Fruit fly (Drosophila melanogaster) whole organism, embryonic: Measurements from ENCODE around the gene EloB.
A peak's percentile ranks its signal among the peaks of the same experiment; 100 is the strongest.

ENCODE experiments used
- Aef1 ChIP-seq: fragments of 200-800 bp; sonication (Bioruptor generic); IDR thresholded peaks from 3 replicates; pipeline ENCODE4 v1.3.6; 2022; ENCODE audit warnings: missing biosample characterization, missing genetic modification characterization
- Atf6 ChIP-seq: fragments of 200-800 bp; sonication (Bioruptor generic); IDR thresholded peaks from 2 replicates; pipeline ENCODE4 v1.3.6; 2022; ENCODE audit warnings: missing biosample characterization, missing genetic modification characterization
- Blimp-1 ChIP-seq: fragments of 200-800 bp; sonication (Bioruptor generic); optimal IDR thresholded peaks from 3 replicates; lab custom pipeline; 2018; ENCODE audit warnings: missing biosample characterization, missing genetic modification characterization, mild to moderate bottlenecking, moderate library complexity, missing genetic modification reagents
- CG1024 ChIP-seq: fragments of 200-800 bp; sonication (Bioruptor generic); IDR thresholded peaks from 2 replicates; pipeline ENCODE4 v1.3.6; 2022; ENCODE audit warnings: missing biosample characterization, missing genetic modification characterization
- CG10654 ChIP-seq: fragments of 200-800 bp; sonication (Bioruptor generic); optimal IDR thresholded peaks from 2 replicates; lab custom pipeline; 2016; ENCODE audit warnings: missing biosample characterization, missing genetic modification characterization
- CG11504 ChIP-seq: fragments of 200-800 bp; sonication (Bioruptor generic); optimal IDR thresholded peaks from 3 replicates; lab custom pipeline; 2019; ENCODE audit warnings: missing biosample characterization, mild to moderate bottlenecking, missing genetic modification characterization, moderate library complexity
- CG12391 ChIP-seq: fragments of 200-800 bp; sonication (Bioruptor generic); optimal IDR thresholded peaks from 3 replicates; lab custom pipeline; 2018; ENCODE audit warnings: missing biosample characterization, mild to moderate bottlenecking, missing genetic modification characterization, moderate library complexity
- CG14441 ChIP-seq: fragments of 200-800 bp; sonication (Bioruptor generic); IDR thresholded peaks from 2 replicates; pipeline ENCODE4 v1.3.6; 2022; ENCODE audit warnings: missing biosample characterization, missing genetic modification characterization
- CG15269 ChIP-seq: fragments of 200-800 bp; sonication (Bioruptor generic); optimal IDR thresholded peaks from 2 replicates; lab custom pipeline; 2018; ENCODE audit warnings: missing biosample characterization, mild to moderate bottlenecking, missing genetic modification characterization, moderate library complexity
- CG2120 ChIP-seq: fragments of 200-800 bp; sonication (Bioruptor generic); optimal IDR thresholded peaks from 3 replicates; lab custom pipeline; 2016; ENCODE audit warnings: missing biosample characterization, missing genetic modification characterization
- CG2202 ChIP-seq: fragments of 200-800 bp; sonication (Bioruptor generic); optimal IDR thresholded peaks from 2 replicates; lab custom pipeline; 2018; ENCODE audit warnings: missing biosample characterization, mild to moderate bottlenecking, missing genetic modification characterization
- CG3065 ChIP-seq: fragments of 200-800 bp; sonication (Bioruptor generic); optimal IDR thresholded peaks from 2 replicates; lab custom pipeline; 2016; ENCODE audit warnings: missing biosample characterization, missing genetic modification characterization
- CG31365 ChIP-seq: fragments of 200-800 bp; sonication (Bioruptor generic); optimal IDR thresholded peaks from 2 replicates; lab custom pipeline; 2018; ENCODE audit warnings: missing biosample characterization, mild to moderate bottlenecking, missing genetic modification characterization
- CG3726 ChIP-seq: fragments of 200-800 bp; sonication (Bioruptor generic); IDR thresholded peaks from 3 replicates; pipeline ENCODE4, ENCODE4 v1.3.6; 2022; ENCODE audit warnings: missing biosample characterization, missing genetic modification characterization
- CG3838 ChIP-seq: fragments of 200-800 bp; sonication (Bioruptor generic); optimal IDR thresholded peaks from 3 replicates; lab custom pipeline; 2016; ENCODE audit warnings: missing biosample characterization, missing genetic modification characterization
- CG4424 ChIP-seq: fragments of 200-800 bp; sonication (Bioruptor generic); optimal IDR thresholded peaks from 3 replicates; lab custom pipeline; 2016; ENCODE audit warnings: missing biosample characterization, missing genetic modification characterization
- CG7271 ChIP-seq: fragments of 200-800 bp; sonication (Bioruptor generic); optimal IDR thresholded peaks from 2 replicates; lab custom pipeline; 2018; ENCODE audit warnings: missing biosample characterization, mild to moderate bottlenecking, missing genetic modification characterization, moderate library complexity
- CG7745 ChIP-seq: fragments of 200-800 bp; sonication (Bioruptor generic); optimal IDR thresholded peaks from 2 replicates; lab custom pipeline; 2018; ENCODE audit warnings: missing biosample characterization, mild to moderate bottlenecking, missing genetic modification characterization, moderate library complexity
- CG7963 ChIP-seq: fragments of 200-800 bp; sonication (Bioruptor generic); IDR thresholded peaks from 3 replicates; pipeline ENCODE4 v1.3.6; 2022; ENCODE audit warnings: missing biosample characterization, missing genetic modification characterization; ENCODE audit not compliant: partially characterized antibody
- CG7987 ChIP-seq: fragments of 200-800 bp; sonication (Bioruptor generic); optimal IDR thresholded peaks from 2 replicates; lab custom pipeline; 2018; ENCODE audit warnings: missing biosample characterization, mild to moderate bottlenecking, missing genetic modification characterization, moderate library complexity
- CG8924 ChIP-seq: fragments of 200-800 bp; optimal IDR thresholded peaks from 3 replicates; lab custom pipeline; 2019; ENCODE audit warnings: missing biosample characterization, mild to moderate bottlenecking, missing genetic modification characterization, moderate library complexity
- CG9932 ChIP-seq: fragments of 200-800 bp; sonication (Bioruptor generic); IDR thresholded peaks from 2 replicates; pipeline ENCODE4 v1.3.6; 2022; ENCODE audit warnings: missing biosample characterization, missing genetic modification characterization
- D19B ChIP-seq: fragments of 200-800 bp; sonication (Bioruptor generic); optimal IDR thresholded peaks from 2 replicates; lab custom pipeline; 2017; ENCODE audit warnings: missing biosample characterization, mild to moderate bottlenecking, missing genetic modification characterization
- Dll ChIP-seq: fragments of 200-800 bp; sonication (Bioruptor generic); IDR thresholded peaks from 4 replicates; pipeline ENCODE4 v1.3.6; 2022; ENCODE audit warnings: missing biosample characterization, missing genetic modification characterization; ENCODE audit not compliant: partially characterized antibody
- E2f1 ChIP-seq: fragments of 200-800 bp; sonication (Bioruptor generic); IDR thresholded peaks from 2 replicates; pipeline ENCODE4 v1.3.6; 2022; ENCODE audit warnings: missing biosample characterization, missing genetic modification characterization
- HHEX ChIP-seq: fragments of 200-800 bp; sonication (Bioruptor generic); optimal IDR thresholded peaks from 3 replicates; lab custom pipeline; 2017; ENCODE audit warnings: missing biosample characterization, mild to moderate bottlenecking, missing genetic modification characterization, missing genetic modification reagents
- Hey ChIP-seq: fragments of 200-800 bp; sonication (Bioruptor generic); optimal IDR thresholded peaks from 3 replicates; lab custom pipeline; 2018; ENCODE audit warnings: missing biosample characterization, mild to moderate bottlenecking, missing genetic modification characterization
- Hmr ChIP-seq: fragments of 200-800 bp; sonication (Bioruptor generic); optimal IDR thresholded peaks from 3 replicates; lab custom pipeline; 2017; ENCODE audit warnings: mild to moderate bottlenecking, missing biosample characterization, missing genetic modification reagents, missing genetic modification characterization
- MTF-1 ChIP-seq: fragments of 200-800 bp; sonication (Bioruptor generic); optimal IDR thresholded peaks from 2 replicates; lab custom pipeline; 2018; ENCODE audit warnings: missing biosample characterization, mild to moderate bottlenecking, missing genetic modification characterization, borderline replicate concordance
- Myb ChIP-seq: fragments of 200-800 bp; sonication (Bioruptor generic); optimal IDR thresholded peaks from 2 replicates; lab custom pipeline; 2016; ENCODE audit warnings: missing biosample characterization, missing genetic modification characterization
- Opbp ChIP-seq: fragments of 200-800 bp; sonication (Bioruptor generic); IDR thresholded peaks from 3 replicates; pipeline ENCODE4 v1.3.6; 2022; ENCODE audit warnings: missing biosample characterization, missing genetic modification characterization; ENCODE audit not compliant: partially characterized antibody
- Sin3A ChIP-seq: fragments of >200 bp; optimal IDR thresholded peaks from 2 replicates; lab custom pipeline; 2018
- Spps ChIP-seq: fragments of 200-800 bp; sonication (Bioruptor generic); optimal IDR thresholded peaks from 2 replicates; lab custom pipeline; 2018; ENCODE audit warnings: missing biosample characterization, mild to moderate bottlenecking, missing genetic modification characterization
- ac ChIP-seq: fragments of 200-800 bp; sonication (Bioruptor generic); optimal IDR thresholded peaks from 3 replicates; lab custom pipeline; 2017; ENCODE audit warnings: missing biosample characterization, mild to moderate bottlenecking, missing genetic modification characterization
- bbx ChIP-seq: fragments of 200-800 bp; sonication (Bioruptor generic); IDR thresholded peaks from 2 replicates; pipeline ENCODE4 v1.3.6; 2022; ENCODE audit warnings: missing biosample characterization, missing genetic modification characterization; ENCODE audit not compliant: partially characterized antibody
- caup ChIP-seq: fragments of 200-800 bp; sonication (Bioruptor generic); optimal IDR thresholded peaks from 3 replicates; lab custom pipeline; 2017; ENCODE audit warnings: missing biosample characterization, mild to moderate bottlenecking, missing genetic modification characterization, moderate library complexity; ENCODE audit not compliant: severe bottlenecking
- crol ChIP-seq: fragments of 200-800 bp; sonication (Bioruptor generic); IDR thresholded peaks from 2 replicates; pipeline ENCODE4 v1.3.6; 2022; ENCODE audit warnings: missing biosample characterization, missing genetic modification characterization
- da ChIP-seq: fragments of 200-800 bp; sonication (Bioruptor generic); optimal IDR thresholded peaks from 2 replicates; lab custom pipeline; 2016; ENCODE audit warnings: missing biosample characterization, missing genetic modification characterization
- dan ChIP-seq: fragments of 200-800 bp; sonication (Bioruptor generic); IDR thresholded peaks from 2 replicates; pipeline ENCODE4 v1.3.6; 2022; ENCODE audit warnings: missing biosample characterization, missing genetic modification characterization
- dm ChIP-seq: fragments of 200-800 bp; sonication (Bioruptor generic); optimal IDR thresholded peaks from 3 replicates; lab custom pipeline; 2016; ENCODE audit warnings: missing biosample characterization, missing genetic modification characterization
- gcm ChIP-seq: fragments of 200-800 bp; sonication (Bioruptor generic); optimal IDR thresholded peaks from 2 replicates; lab custom pipeline; 2019; ENCODE audit warnings: missing biosample characterization, mild to moderate bottlenecking, missing genetic modification characterization, moderate library complexity
- grn ChIP-seq: fragments of 200-800 bp; sonication (Bioruptor generic); optimal IDR thresholded peaks from 3 replicates; lab custom pipeline; 2017; ENCODE audit warnings: missing biosample characterization, missing genetic modification characterization
- ind ChIP-seq: fragments of 200-800 bp; sonication (Bioruptor generic); optimal IDR thresholded peaks from 3 replicates; lab custom pipeline; 2016; ENCODE audit warnings: missing biosample characterization, missing genetic modification characterization
- jigr1 ChIP-seq: fragments of 200-800 bp; sonication (Bioruptor generic); IDR thresholded peaks from 3 replicates; pipeline ENCODE4 v1.3.6; 2022; ENCODE audit warnings: missing biosample characterization, missing genetic modification characterization
- jing ChIP-seq: fragments of 200-800 bp; sonication (Bioruptor generic); optimal IDR thresholded peaks from 2 replicates; lab custom pipeline; 2018; ENCODE audit warnings: missing biosample characterization, mild to moderate bottlenecking, missing genetic modification characterization
- lab ChIP-seq: fragments of 200-800 bp; sonication (Bioruptor generic); optimal IDR thresholded peaks from 3 replicates; lab custom pipeline; 2017; ENCODE audit warnings: missing biosample characterization, missing genetic modification characterization, mild to moderate bottlenecking, moderate library complexity, missing genetic modification reagents
- luna ChIP-seq: fragments of 200-800 bp; sonication (Bioruptor generic); optimal IDR thresholded peaks from 2 replicates; lab custom pipeline; 2016; ENCODE audit warnings: missing biosample characterization, missing genetic modification characterization
- p53 ChIP-seq: fragments of 200-800 bp; sonication (Bioruptor generic); optimal IDR thresholded peaks from 2 replicates; lab custom pipeline; 2016; ENCODE audit warnings: missing biosample characterization, missing genetic modification characterization
- row ChIP-seq: fragments of 200-800 bp; sonication (Bioruptor generic); IDR thresholded peaks from 3 replicates; pipeline ENCODE4 v1.3.6; 2022; ENCODE audit warnings: missing biosample characterization, missing genetic modification characterization
- scrt ChIP-seq: fragments of 200-800 bp; sonication (Bioruptor generic); optimal IDR thresholded peaks from 2 replicates; lab custom pipeline; 2018; ENCODE audit warnings: missing biosample characterization, mild to moderate bottlenecking, missing genetic modification characterization, moderate library complexity
- wek ChIP-seq: fragments of 200-800 bp; sonication (Bioruptor generic); optimal IDR thresholded peaks from 3 replicates; lab custom pipeline; 2018; ENCODE audit warnings: missing biosample characterization, mild to moderate bottlenecking, missing genetic modification characterization, moderate library complexity

The EloB gene

dm6 chr3R:20555023-20555422, 24.6 kb downstream of the EloB start:
- TF ChIP-seq CG2202 (tag; lab: Kevin White, UChicago) (no peak), dan (no peak), jigr1 (GFP tag; lab: Robert Waterston, UW) (no peak), grn (GFP tag; lab: Kevin White, UChicago) (peak; percentile 41), Atf6 (peak; percentile 78), Dll (no peak), CG15269 (tag; lab: Kevin White, UChicago) (peak; percentile 1), CG4424 (peak; percentile 47), HHEX (GFP tag; lab: Kevin White, UChicago) (peak; percentile 54), row (GFP tag; lab: Robert Waterston, UW) (0 out of 3 replicates have a peak, but pooled peaks have one; percentile 11), CG3065 (GFP tag; lab: Kevin White, UChicago) (no peak), CG12391 (tag; lab: Kevin White, UChicago) (peak; percentile 2), dm (no peak), MTF-1 (GFP tag; lab: Kevin White, UChicago) (no peak), Aef1 (peak; percentile 60), jing (GFP tag; lab: Kevin White, UChicago) (no peak), CG1024 (0 out of 2 replicates have a peak, but pooled peaks have one; percentile 12), da (GFP tag; lab: Kevin White, UChicago) (no peak), Spps (tag; lab: Kevin White, UChicago) (no peak), Hey (tag; lab: Kevin White, UChicago) (no peak), p53 (no peak), crol (no peak), ac (GFP tag; lab: Kevin White, UChicago) (no peak), CG11504 (tag; lab: Kevin White, UChicago) (peak; percentile 83), CG7745 (tag; lab: Kevin White, UChicago) (no peak), CG3838 (GFP tag; lab: Kevin White, UChicago) (no peak), CG14441 (GFP tag; lab: Robert Waterston, UW) (peak; percentile 57), D19B (GFP tag; lab: Kevin White, UChicago) (peak; percentile 73), CG3726 (0 out of 3 replicates have a peak, but pooled peaks have one; percentile 41), CG10654 (GFP tag; lab: Kevin White, UChicago) (no peak), bbx (GFP tag; lab: Robert Waterston, UW) (0 out of 2 replicates have a peak, but pooled peaks have one; percentile 11), Blimp-1 (peak; percentile 43), CG7271 (tag; lab: Kevin White, UChicago) (no peak), luna (GFP tag; lab: Kevin White, UChicago) (no peak), CG9932 (GFP tag; lab: Robert Waterston, UW) (peak; percentile 60), CG7963 (GFP tag; lab: Robert Waterston, UW) (no peak), wek (no peak), Myb (peak; percentile 7), Hmr (GFP tag; lab: Kevin White, UChicago) (peak; percentile 65), Opbp (GFP tag; lab: Robert Waterston, UW) (no peak), caup (GFP tag; lab: Kevin White, UChicago) (peak; percentile 37), CG2120 (no peak), ind (GFP tag; lab: Kevin White, UChicago) (peak; percentile 6), CG7987 (GFP tag; lab: Kevin White, UChicago) (no peak), lab (GFP tag; lab: Kevin White, UChicago) (peak; percentile 89), scrt (GFP tag; lab: Kevin White, UChicago) (peak; percentile 70), E2f1 (peak; percentile 71), CG8924 (peak; percentile 74), Sin3A (no peak), CG31365 (tag; lab: Kevin White, UChicago) (peak; percentile 40), gcm (GFP tag; lab: Kevin White, UChicago) (peak; percentile 17)
